Fruit fly (Drosophila melanogaster): ENCODE measurements around the gene CG11037.
A peak's percentile ranks its signal among the peaks of the same experiment; 100 is the strongest.

CG11037 gene

DNA sequence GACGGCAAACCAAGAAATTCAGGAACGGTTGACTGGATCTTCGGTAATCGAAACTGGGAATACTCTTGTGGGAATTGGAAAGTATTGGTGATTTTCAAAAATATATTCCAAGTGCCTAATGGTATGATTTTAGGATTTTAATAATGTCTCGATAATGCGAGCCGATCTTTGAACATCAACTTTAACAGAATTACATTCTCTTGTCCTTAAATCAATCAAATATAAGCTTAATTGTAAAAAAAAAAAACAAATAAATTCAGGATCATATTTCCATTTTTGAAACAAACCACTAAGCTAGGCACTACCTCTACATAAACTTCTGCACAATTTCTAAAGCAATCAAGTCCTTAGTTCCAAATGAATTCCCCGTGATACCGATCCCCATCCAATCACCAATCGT, 12.8 kb downstream of the CG11037 start:
- TF ChIP-seq Abd-B (GFP tag; optimal IDR thresholded peaks at IDR 0.05), result no peak
- no peak for TF ChIP-seq psq (GFP tag; optimal IDR thresholded peaks at IDR 0.05)
- no peak for TF ChIP-seq Hnf4 (GFP tag; optimal IDR thresholded peaks at IDR 0.05)
- no peak for TF ChIP-seq dl (GFP tag; optimal IDR thresholded peaks at IDR 0.05; ENCODE audit: insufficient read depth in 1 of 2, partially characterized antibody in 2 of 2)
- no peak for TF ChIP-seq lola (GFP tag; optimal IDR thresholded peaks at IDR 0.05)
- TF ChIP-seq foxo (GFP tag; optimal IDR thresholded peaks at IDR 0.05), result peak in 1 of 2 experiments; percentile 24
- TF ChIP-seq jim (GFP tag; optimal IDR thresholded peaks at IDR 0.05), result no peak
- TF ChIP-seq tai (GFP tag; optimal IDR thresholded peaks at IDR 0.05), result no peak
- TF ChIP-seq woc (GFP tag; optimal IDR thresholded peaks at IDR 0.05), result peak; percentile 51
- TF ChIP-seq CG9705 (GFP tag; optimal IDR thresholded peaks at IDR 0.05), result no peak
- TF ChIP-seq fru (GFP tag; optimal IDR thresholded peaks at IDR 0.05), result peak; percentile 23

DNA sequence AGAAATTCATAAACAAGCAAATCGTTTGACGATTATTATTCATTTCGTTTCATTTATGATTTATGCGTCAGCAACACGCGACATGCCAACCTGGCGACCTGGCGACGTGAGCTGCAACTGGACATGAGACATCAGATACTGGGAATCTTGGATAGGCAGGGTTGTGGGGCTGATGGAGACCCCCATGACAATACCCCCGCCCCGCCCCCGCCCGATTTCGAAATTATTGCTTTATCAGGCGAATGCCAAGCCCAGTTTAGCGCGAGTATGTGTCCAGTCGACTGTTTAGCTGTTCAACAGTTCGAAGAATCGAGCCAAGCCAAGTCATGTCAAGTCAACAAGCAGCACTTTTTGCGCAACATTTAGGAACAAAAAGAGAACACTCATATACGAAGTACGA, 14.2 kb downstream of the CG11037 start:
- TF ChIP-seq br (GFP tag; optimal IDR thresholded peaks at IDR 0.05), result no peak
- TF ChIP-seq Dfd (GFP tag; optimal IDR thresholded peaks at IDR 0.05), result peak; percentile 72

DNA sequence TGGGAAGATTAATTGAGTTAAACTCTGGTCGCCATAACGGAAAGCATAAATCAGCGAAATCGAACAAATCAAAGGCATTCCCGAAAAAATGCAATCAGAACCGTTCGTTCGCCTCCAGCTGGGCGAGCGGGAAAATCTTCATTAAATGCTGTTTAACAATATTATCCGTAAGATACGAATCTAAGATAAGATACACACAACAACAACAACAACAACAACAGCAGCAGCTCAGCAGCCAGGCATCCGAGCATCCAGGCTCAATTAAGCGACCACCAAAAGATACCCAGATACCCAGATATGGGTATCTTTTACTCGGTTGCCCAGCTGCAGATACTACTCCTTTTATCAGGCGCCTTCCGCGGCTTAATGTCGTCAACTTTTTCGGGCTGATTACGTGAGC, 15.1 kb downstream of the CG11037 start:
- no peak for TF ChIP-seq N (GFP tag; optimal IDR thresholded peaks at IDR 0.05)
- TF ChIP-seq sage (GFP tag; optimal IDR thresholded peaks at IDR 0.05), result no peak
- TF ChIP-seq Hnf4 (GFP tag; optimal IDR thresholded peaks at IDR 0.05), result no peak
- no peak for TF ChIP-seq Myc (optimal IDR thresholded peaks at IDR 0.05)
- TF ChIP-seq h (GFP tag; optimal IDR thresholded peaks at IDR 0.05), result no peak
- TF ChIP-seq rgr (GFP tag; optimal IDR thresholded peaks at IDR 0.05), result no peak
- TF ChIP-seq OdsH (GFP tag; optimal IDR thresholded peaks at IDR 0.05), result no peak
- no peak for TF ChIP-seq psq (GFP tag; optimal IDR thresholded peaks at IDR 0.05)
- no peak for TF ChIP-seq dsf (GFP tag; optimal IDR thresholded peaks at IDR 0.05; ENCODE audit: borderline replicate concordance)
- TF ChIP-seq dmrt93B (GFP tag; optimal IDR thresholded peaks at IDR 0.05), result no peak
- TF ChIP-seq sv (GFP tag; optimal IDR thresholded peaks at IDR 0.05), result no peak
- TF ChIP-seq Dif (GFP tag; optimal IDR thresholded peaks at IDR 0.05; ENCODE audit: partially characterized antibody), result no peak
- TF ChIP-seq CG9705 (GFP tag; optimal IDR thresholded peaks at IDR 0.05), result no peak
- no peak for TF ChIP-seq woc (GFP tag; optimal IDR thresholded peaks at IDR 0.05)
- TF ChIP-seq Hr83 (GFP tag; optimal IDR thresholded peaks at IDR 0.05; ENCODE audit: poor library complexity, severe bottlenecking), result no peak
- no peak for TF ChIP-seq fru (GFP tag; optimal IDR thresholded peaks at IDR 0.05)
- no peak for TF ChIP-seq pan (optimal IDR thresholded peaks at IDR 0.05)
- no peak for TF ChIP-seq CrebA (GFP tag; optimal IDR thresholded peaks at IDR 0.05; ENCODE audit: borderline replicate concordance)

DNA sequence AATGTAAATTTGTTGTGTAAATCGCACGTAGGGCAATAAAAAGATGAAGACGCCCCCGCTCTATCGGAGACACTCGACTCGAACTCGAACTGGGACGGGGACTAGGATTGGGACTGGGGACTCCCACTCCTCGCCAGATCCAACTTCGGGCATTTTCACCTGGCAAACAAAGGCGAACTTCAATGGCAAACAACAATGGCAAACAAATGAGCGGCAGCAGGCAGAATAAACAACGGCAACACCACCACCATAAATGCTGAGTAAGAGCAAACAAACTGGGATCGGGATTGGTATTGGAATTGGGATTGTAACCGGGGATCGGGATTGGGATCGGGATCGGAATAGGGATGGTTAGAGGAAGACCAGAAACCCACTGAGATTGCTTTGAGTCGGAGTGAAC, 17.0 kb downstream of the CG11037 start:
- TF ChIP-seq woc (GFP tag; optimal IDR thresholded peaks at IDR 0.05), result no peak
- no peak for TF ChIP-seq Abd-B (GFP tag; optimal IDR thresholded peaks at IDR 0.05)
- no peak for TF ChIP-seq CG9705 (GFP tag; optimal IDR thresholded peaks at IDR 0.05)
- peak; percentile 43 for TF ChIP-seq Hr83 (GFP tag; optimal IDR thresholded peaks at IDR 0.05; ENCODE audit: poor library complexity, severe bottlenecking)
- no peak for TF ChIP-seq Rel (GFP tag; optimal IDR thresholded peaks at IDR 0.05)
- TF ChIP-seq Rel (tag; optimal IDR thresholded peaks at IDR 0.05), result peak; percentile 2
- peak; percentile 14 for TF ChIP-seq OdsH (GFP tag; optimal IDR thresholded peaks at IDR 0.05)
- TF ChIP-seq h (GFP tag; optimal IDR thresholded peaks at IDR 0.05), result no peak

DNA sequence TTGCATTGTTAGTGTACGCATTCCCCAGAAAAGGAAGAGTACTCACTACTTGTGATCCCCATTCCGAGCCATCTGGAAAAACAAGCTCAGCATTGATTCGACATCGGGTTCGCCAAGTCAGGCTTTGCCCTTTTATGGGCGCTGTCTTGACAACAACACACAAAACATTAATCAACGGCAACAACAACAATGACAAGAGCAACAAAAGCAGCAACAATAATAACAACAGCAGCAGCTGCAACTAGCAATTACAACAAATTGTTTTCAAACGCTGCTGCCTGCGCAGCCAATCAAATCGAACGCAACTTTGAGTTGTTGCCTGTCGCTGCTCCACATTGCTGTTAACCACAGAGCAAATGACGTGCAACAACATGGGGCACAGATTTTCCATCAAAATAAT, 19.1 kb downstream of the CG11037 start:
- TF ChIP-seq foxo (GFP tag; optimal IDR thresholded peaks at IDR 0.05) (no peak), rgr (GFP tag; optimal IDR thresholded peaks at IDR 0.05) (no peak), fru (GFP tag; optimal IDR thresholded peaks at IDR 0.05) (no peak), dmrt93B (GFP tag; optimal IDR thresholded peaks at IDR 0.05) (no peak)

DNA sequence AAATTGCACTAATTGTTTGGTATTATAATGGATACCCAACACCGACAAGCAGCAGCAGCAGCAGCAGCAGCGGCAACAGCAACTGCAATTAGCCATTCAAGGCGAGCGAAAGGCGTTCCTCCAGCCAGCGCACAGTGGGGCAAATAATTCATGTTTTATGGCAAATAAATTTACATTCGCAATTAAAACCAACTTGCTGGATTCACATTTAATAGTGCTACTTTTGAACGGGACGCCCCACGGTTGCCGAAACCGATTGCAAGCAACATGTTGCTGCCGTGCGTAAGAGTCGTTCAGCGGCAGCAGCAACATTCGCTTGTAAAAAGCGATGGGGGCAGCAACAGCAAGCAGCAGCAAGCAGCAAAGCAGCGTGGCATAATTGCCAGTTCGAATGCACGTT, 27.5 kb downstream of the CG11037 start:
- TF ChIP-seq Jra (GFP tag; optimal IDR thresholded peaks at IDR 0.05) (no peak), br (GFP tag; optimal IDR thresholded peaks at IDR 0.05) (peak; percentile 21), fru (GFP tag; optimal IDR thresholded peaks at IDR 0.05) (peak; percentile 34), Mio (GFP tag; optimal IDR thresholded peaks at IDR 0.05) (no peak), tai (GFP tag; optimal IDR thresholded peaks at IDR 0.05) (no peak), CrebA (GFP tag; optimal IDR thresholded peaks at IDR 0.05; ENCODE audit: borderline replicate concordance) (no peak), pan (optimal IDR thresholded peaks at IDR 0.05) (no peak), Dfd (GFP tag; optimal IDR thresholded peaks at IDR 0.05) (peak; percentile 13), Abd-B (GFP tag; optimal IDR thresholded peaks at IDR 0.05) (no peak), rgr (GFP tag; optimal IDR thresholded peaks at IDR 0.05) (peak; percentile 19), CG32264 (GFP tag; optimal IDR thresholded peaks at IDR 0.05) (no peak), Hnf4 (GFP tag; optimal IDR thresholded peaks at IDR 0.05) (no peak), Dif (GFP tag; optimal IDR thresholded peaks at IDR 0.05; ENCODE audit: partially characterized antibody) (no peak), Sp1 (GFP tag; optimal IDR thresholded peaks at IDR 0.05) (peak; percentile 10), ey (GFP tag; optimal IDR thresholded peaks at IDR 0.05) (peak; percentile 32), sage (GFP tag; optimal IDR thresholded peaks at IDR 0.05) (no peak), woc (GFP tag; optimal IDR thresholded peaks at IDR 0.05) (peak; percentile 48), h (GFP tag; optimal IDR thresholded peaks at IDR 0.05) (peak; percentile 27), dl (GFP tag; optimal IDR thresholded peaks at IDR 0.05; ENCODE audit: insufficient read depth in 1 of 2, partially characterized antibody in 2 of 2) (no peak), HLH106 (tag; optimal IDR thresholded peaks at IDR 0.05) (peak; percentile 36), Hr78 (GFP tag; optimal IDR thresholded peaks at IDR 0.05) (no peak), dmrt93B (GFP tag; optimal IDR thresholded peaks at IDR 0.05) (no peak), OdsH (GFP tag; optimal IDR thresholded peaks at IDR 0.05) (no peak), lola (GFP tag; optimal IDR thresholded peaks at IDR 0.05) (no peak), foxo (GFP tag; optimal IDR thresholded peaks at IDR 0.05) (peak in 1 of 2 experiments; percentile 24), Hr83 (GFP tag; optimal IDR thresholded peaks at IDR 0.05; ENCODE audit: poor library complexity, severe bottlenecking) (no peak), GATAd (GFP tag; optimal IDR thresholded peaks at IDR 0.05) (no peak), Rel (GFP tag; optimal IDR thresholded peaks at IDR 0.05) (no peak), Rel (tag; optimal IDR thresholded peaks at IDR 0.05) (no peak), Myc (optimal IDR thresholded peaks at IDR 0.05) (no peak)

All from whole organism, wandering third instar larva.